Worm (Caenorhabditis elegans): ENCODE data around the gene zfp-1.

ce11 chrIII:8831059-8831750, 39.9 kb downstream of the zfp-1 start, which contains the start of gene F44E2.10:
- no peak for TF ChIP-seq ama-1 (optimal IDR thresholded peaks at IDR 0.05)
- TF ChIP-seq tbx-37 (GFP tag; conservative IDR thresholded peaks at IDR 0.05): no peak
- no peak for TF ChIP-seq aly-1 (tag; optimal IDR thresholded peaks at IDR 0.05)
- TF ChIP-seq tra-4 (tag; optimal IDR thresholded peaks at IDR 0.05): no peak
- no peak for TF ChIP-seq ceh-13 (GFP tag; optimal IDR thresholded peaks at IDR 0.05)
- no peak for TF ChIP-seq flt-1 (GFP tag; IDR thresholded peaks at IDR 0.05)
- TF ChIP-seq hnd-1 (tag; optimal IDR thresholded peaks at IDR 0.05): no peak

Measured in whole organism, early embryonic.